Worm (Caenorhabditis elegans) whole organism, midembryonic: Measurements from ENCODE around the gene lron-3.

Source experiments
- T22C8.4 ChIP-seq: fragments of 200-800 bp; sonication (Bioruptor generic); IDR thresholded peaks from 2 replicates; pipeline ENCODE4 v1.3.6; 2022; ENCODE audit warnings: missing genetic modification characterization, missing compliant biosample characterization
- cog-1 ChIP-seq: sonication (generic microtip); optimal IDR thresholded peaks from 2 replicates; lab custom pipeline; 2016; ENCODE audit warnings: missing genetic modification characterization, missing compliant biosample characterization
- flt-1 ChIP-seq: fragments of 200-800 bp; sonication (Bioruptor generic); IDR thresholded peaks from 2 replicates; pipeline ENCODE4 v1.3.6; 2022; ENCODE audit warnings: missing genetic modification characterization, missing compliant biosample characterization
- klf-2 ChIP-seq: fragments of 200-800 bp; sonication (Bioruptor generic); conservative IDR thresholded peaks from 2 replicates; pipeline ENCODE4 v1.3.6; 2022; ENCODE audit warnings: missing genetic modification reagents, missing genetic modification characterization, missing compliant biosample characterization
- med-1 ChIP-seq: sonication (generic microtip); optimal IDR thresholded peaks from 2 replicates; lab custom pipeline; 2017; ENCODE audit warnings: missing genetic modification characterization, mild to moderate bottlenecking, missing compliant biosample characterization, antibody characterized with exemption, missing genetic modification reagents; ENCODE audit not compliant: insufficient read depth
- ref-1 ChIP-seq: fragments of 200-800 bp; sonication (Bioruptor generic); conservative IDR thresholded peaks from 2 replicates; pipeline ENCODE4 v1.3.6; 2022; ENCODE audit warnings: missing genetic modification reagents, missing genetic modification characterization, missing compliant biosample characterization
- tab-1 ChIP-seq: fragments of 200-800 bp; sonication (Bioruptor generic); IDR thresholded peaks from 2 replicates; pipeline ENCODE4 v1.3.6; 2022; ENCODE audit warnings: missing genetic modification characterization, missing compliant biosample characterization
- ztf-23 ChIP-seq: fragments of 200-800 bp; sonication (Bioruptor generic); IDR thresholded peaks from 2 replicates; pipeline ENCODE4 v1.3.6; 2022; ENCODE audit warnings: missing genetic modification reagents, missing genetic modification characterization, missing compliant biosample characterization
- ztf-29 ChIP-seq: fragments of 200-800 bp; sonication (Bioruptor generic); IDR thresholded peaks from 2 replicates; pipeline ENCODE4 v1.3.6; 2022; ENCODE audit warnings: missing genetic modification reagents, missing genetic modification characterization, missing compliant biosample characterization

Gene lron-3

ce11 chrX:15541437-15541836 is 16.3 kb downstream of the lron-3 start:
- no peak for TF ChIP-seq cog-1 (tag; lab: Kevin White, UChicago)

- TF ChIP-seq ztf-23 (GFP tag; lab: Robert Waterston, UW) (no peak), med-1 (GFP tag; lab: Kevin White, UChicago) (no peak), T22C8.4 (GFP tag; lab: Robert Waterston, UW) (no peak), flt-1 (GFP tag; lab: Robert Waterston, UW) (no peak), klf-2 (GFP tag; lab: Robert Waterston, UW) (no peak), ztf-29 (GFP tag; lab: Robert Waterston, UW) (no peak)
Observed at ce11 chrX:15539299-15539698, 18.4 kb downstream of the lron-3 start.

- TF ChIP-seq flt-1 (GFP tag; lab: Robert Waterston, UW): no peak
- TF ChIP-seq med-1 (GFP tag; lab: Kevin White, UChicago): no peak
- no peak for TF ChIP-seq klf-2 (GFP tag; lab: Robert Waterston, UW)
- TF ChIP-seq cog-1 (tag; lab: Kevin White, UChicago): no peak
- no peak for TF ChIP-seq ref-1
- TF ChIP-seq ztf-29 (GFP tag; lab: Robert Waterston, UW): no peak
- no peak for TF ChIP-seq T22C8.4 (GFP tag; lab: Robert Waterston, UW)
- TF ChIP-seq tab-1 (GFP tag; lab: Robert Waterston, UW): no peak
- no peak for TF ChIP-seq ztf-23 (GFP tag; lab: Robert Waterston, UW)
Observed at ce11 chrX:15537362-15537761, 20.4 kb downstream of the lron-3 start, which contains the start of the genes olrn-1 and C02C6.14. Gene olrn-1 (plus strand): TSS chrX:15537662. Gene C02C6.14 (plus strand): TSS chrX:15537665.

- no peak for TF ChIP-seq med-1 (GFP tag; lab: Kevin White, UChicago)
Observed at ce11 chrX:15536017-15536416, 21.7 kb downstream of the lron-3 start.

- TF ChIP-seq ztf-29 (GFP tag; lab: Robert Waterston, UW) (peak; percentile 13; the same call in 1 of the 2 replicates), tab-1 (GFP tag; lab: Robert Waterston, UW) (no peak)
Observed at ce11 chrX:15535190-15535636, 22.5 kb downstream of the lron-3 start.

ce11 chrX:15533847-15534246 is 23.9 kb downstream of the lron-3 start:
- 0 out of 2 replicates have a peak, but pooled peaks have one; percentile 23 for TF ChIP-seq flt-1 (GFP tag; lab: Robert Waterston, UW)

ce11 chrX:15533260-15533659 is 24.5 kb downstream of the lron-3 start:
- TF ChIP-seq ztf-29 (GFP tag; lab: Robert Waterston, UW) (no peak), cog-1 (tag; lab: Kevin White, UChicago) (no peak), klf-2 (GFP tag; lab: Robert Waterston, UW) (no peak), ref-1 (no peak), T22C8.4 (GFP tag; lab: Robert Waterston, UW) (no peak)

- TF ChIP-seq med-1 (GFP tag; lab: Kevin White, UChicago): no peak
- no peak for TF ChIP-seq tab-1 (GFP tag; lab: Robert Waterston, UW)
- no peak for TF ChIP-seq klf-2 (GFP tag; lab: Robert Waterston, UW)
- TF ChIP-seq T22C8.4 (GFP tag; lab: Robert Waterston, UW): no peak
- TF ChIP-seq flt-1 (GFP tag; lab: Robert Waterston, UW): no peak
- TF ChIP-seq cog-1 (tag; lab: Kevin White, UChicago): no peak
- TF ChIP-seq ztf-29 (GFP tag; lab: Robert Waterston, UW): no peak
- TF ChIP-seq ref-1: no peak
- no peak for TF ChIP-seq ztf-23 (GFP tag; lab: Robert Waterston, UW)
Observed at ce11 chrX:15528472-15528871, 29.3 kb downstream of the lron-3 start.

ce11 chrX:15515798-15516197 is 42.0 kb downstream of the lron-3 start:
- TF ChIP-seq tab-1 (GFP tag; lab: Robert Waterston, UW) (no peak), flt-1 (GFP tag; lab: Robert Waterston, UW) (no peak), ztf-23 (GFP tag; lab: Robert Waterston, UW) (no peak), klf-2 (GFP tag; lab: Robert Waterston, UW) (no peak), T22C8.4 (GFP tag; lab: Robert Waterston, UW) (no peak), med-1 (GFP tag; lab: Kevin White, UChicago) (no peak), ref-1 (no peak), ztf-29 (GFP tag; lab: Robert Waterston, UW) (no peak), cog-1 (tag; lab: Kevin White, UChicago) (no peak)

ce11 chrX:15514547-15514946 is 43.2 kb downstream of the lron-3 start:
- TF ChIP-seq ztf-23 (GFP tag; lab: Robert Waterston, UW) (no peak), tab-1 (GFP tag; lab: Robert Waterston, UW) (peak; percentile 49; the same call in 1 of the 2 replicates), ref-1 (peak; percentile 45; the same call in 1 of the 2 replicates)

ce11 chrX:15509681-15510080 is 48.1 kb downstream of the lron-3 start, which contains the start of gene eat-20:
Gene eat-20 (plus strand): TSS chrX:15510011.
- TF ChIP-seq cog-1 (tag; lab: Kevin White, UChicago) (no peak), T22C8.4 (GFP tag; lab: Robert Waterston, UW) (no peak), med-1 (GFP tag; lab: Kevin White, UChicago) (no peak), ztf-29 (GFP tag; lab: Robert Waterston, UW) (no peak), ref-1 (no peak), tab-1 (GFP tag; lab: Robert Waterston, UW) (no peak), klf-2 (GFP tag; lab: Robert Waterston, UW) (no peak), flt-1 (GFP tag; lab: Robert Waterston, UW) (no peak), ztf-23 (GFP tag; lab: Robert Waterston, UW) (no peak)
